Worm (Caenorhabditis elegans): ENCODE data around the gene lec-9.
"Not testable (repeated sequence)": the region's sequence is repeated elsewhere in the genome, so short reads cannot be mapped to it uniquely, and the experiment has no call there.

DNA sequence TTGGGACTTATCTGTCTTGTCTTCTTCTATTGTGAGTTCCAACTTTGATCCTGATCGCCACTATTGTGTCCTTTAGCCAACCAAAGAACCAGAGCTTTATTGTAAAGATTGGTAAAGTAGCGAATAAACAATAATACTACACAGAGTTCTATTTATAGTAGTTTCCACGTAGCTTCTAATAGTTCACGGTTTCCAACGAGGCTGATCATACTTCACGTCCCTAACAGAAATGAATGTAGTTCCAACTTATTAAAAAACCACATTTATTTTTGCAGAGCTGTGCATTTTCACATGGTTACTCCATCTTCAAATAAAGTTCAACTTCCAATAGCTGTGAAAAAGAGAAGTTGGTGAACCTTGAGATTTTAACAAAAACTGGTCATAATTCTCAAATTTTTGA, 49.1 kb downstream of the lec-9 start, which contains the start of gene tmem-218:
- TF ChIP-seq hmg-1.1 (GFP tag; IDR thresholded peaks at IDR 0.05); spr-1 (tag; optimal IDR thresholded peaks at IDR 0.05); ceh-82 (tag; optimal IDR thresholded peaks at IDR 0.05); fkh-10 (GFP tag; optimal IDR thresholded peaks at IDR 0.05); pha-4 (GFP tag; IDR thresholded peaks at IDR 0.05); pha-4 (tag; optimal IDR thresholded peaks at IDR 0.05); nhr-11 (tag; optimal IDR thresholded peaks at IDR 0.05); unc-62 (GFP tag; optimal IDR thresholded peaks at IDR 0.05 in 1 of 2); unc-62 (tag; optimal IDR thresholded peaks at IDR 0.05); dpl-1 (GFP tag; optimal IDR thresholded peaks at IDR 0.05); fos-1 (tag; optimal IDR thresholded peaks at IDR 0.05); tra-1 (GFP tag; IDR thresholded peaks at IDR 0.05): not testable (repeated sequence)
